Worm (Caenorhabditis elegans) whole organism, mixed stage, embryonic: ENCODE measurements around the gene bbs-4.

Experiments used
- M03D4.4 ChIP-seq: sonication (generic microtip); optimal IDR thresholded peaks from 2 replicates; lab custom pipeline; 2017; ENCODE audit warnings: mild to moderate bottlenecking, missing genetic modification characterization, missing compliant biosample characterization
- bed-3 ChIP-seq: fragments of 200-800 bp; sonication (Bioruptor generic); optimal IDR thresholded peaks from 3 replicates; lab custom pipeline; 2018; ENCODE audit warnings: mild to moderate bottlenecking, missing genetic modification characterization, moderate library complexity, missing compliant biosample characterization
- blmp-1 ChIP-seq: fragments of 150-350 bp; optimal IDR thresholded peaks from 2 replicates; lab custom pipeline; 2014; ENCODE audit warnings: missing biosample characterization, missing genetic modification characterization
- ceh-43 ChIP-seq: fragments of 200-800 bp; sonication (Bioruptor generic); optimal IDR thresholded peaks from 2 replicates; lab custom pipeline; 2018; ENCODE audit warnings: mild to moderate bottlenecking, missing genetic modification characterization, moderate library complexity, missing compliant biosample characterization
- ceh-83 ChIP-seq: fragments of 200-800 bp; sonication (Bioruptor generic); optimal IDR thresholded peaks from 2 replicates; lab custom pipeline; 2018; ENCODE audit warnings: mild to moderate bottlenecking, missing genetic modification characterization, missing compliant biosample characterization
- ces-1 ChIP-seq: fragments of 150-350 bp; optimal IDR thresholded peaks from 2 replicates; lab custom pipeline; 2014; ENCODE audit warnings: missing biosample characterization, missing genetic modification reagents, missing genetic modification characterization
- cnd-1 ChIP-seq: fragments of 200-800 bp; sonication (Bioruptor generic); optimal IDR thresholded peaks from 2 replicates; lab custom pipeline; 2018; ENCODE audit warnings: mild to moderate bottlenecking, missing genetic modification characterization, missing compliant biosample characterization
- drap-1 ChIP-seq: fragments of 200-800 bp; sonication (Bioruptor generic); optimal IDR thresholded peaks from 3 replicates; lab custom pipeline; 2018; ENCODE audit warnings: mild to moderate bottlenecking, missing genetic modification characterization, missing compliant biosample characterization
- elt-3 ChIP-seq: fragments of 150-350 bp; optimal IDR thresholded peaks from 2 replicates; lab custom pipeline; 2014; ENCODE audit warnings: missing biosample characterization, missing genetic modification characterization
- flh-1 ChIP-seq: fragments of 200-800 bp; sonication (Bioruptor generic); optimal IDR thresholded peaks from 2 replicates; lab custom pipeline; 2018; ENCODE audit warnings: mild to moderate bottlenecking, missing genetic modification characterization, moderate library complexity, missing compliant biosample characterization
- ham-2 ChIP-seq: fragments of 200-800 bp; sonication (Bioruptor generic); optimal IDR thresholded peaks from 2 replicates; lab custom pipeline; 2018; ENCODE audit warnings: mild to moderate bottlenecking, missing genetic modification characterization, missing compliant biosample characterization
- lin-13 ChIP-seq: fragments of 150-350 bp; optimal IDR thresholded peaks from 2 replicates; lab custom pipeline; 2014; ENCODE audit warnings: missing biosample characterization, missing genetic modification characterization
- lin-32 ChIP-seq: fragments of 200-800 bp; sonication (Bioruptor generic); optimal IDR thresholded peaks from 2 replicates; lab custom pipeline; 2018; ENCODE audit warnings: mild to moderate bottlenecking, missing genetic modification characterization, missing compliant biosample characterization
- lsy-2 ChIP-seq: fragments of 150-350 bp; optimal IDR thresholded peaks from 2 replicates; lab custom pipeline; 2014; ENCODE audit warnings: missing biosample characterization, missing genetic modification characterization
- mab-5 ChIP-seq: fragments of 150-350 bp; optimal IDR thresholded peaks from 2 replicates; lab custom pipeline; 2014; ENCODE audit warnings: missing biosample characterization, missing genetic modification characterization
- mep-1 ChIP-seq: fragments of 150-350 bp; optimal IDR thresholded peaks from 2 replicates; lab custom pipeline; 2017; ENCODE audit warnings: missing biosample characterization, missing genetic modification reagents, missing genetic modification characterization, inconsistent platforms
- mls-2 ChIP-seq: sonication (generic microtip); optimal IDR thresholded peaks from 2 replicates; lab custom pipeline; 2016; ENCODE audit warnings: mild to moderate bottlenecking, missing genetic modification characterization, moderate library complexity, missing compliant biosample characterization
- nhr-12 ChIP-seq: fragments of 150-350 bp; optimal IDR thresholded peaks from 2 replicates; lab custom pipeline; 2014; ENCODE audit warnings: missing biosample characterization, missing genetic modification characterization
- nhr-237 ChIP-seq: fragments of 150-350 bp; optimal IDR thresholded peaks from 2 replicates; lab custom pipeline; 2014; ENCODE audit warnings: missing biosample characterization, missing genetic modification characterization
- nhr-28 ChIP-seq: fragments of 150-350 bp; optimal IDR thresholded peaks from 2 replicates; lab custom pipeline; 2014; ENCODE audit warnings: missing biosample characterization, missing genetic modification characterization
- nhr-76 ChIP-seq: sonication (generic microtip); optimal IDR thresholded peaks from 2 replicates; lab custom pipeline; 2017; ENCODE audit warnings: missing biosample characterization, missing genetic modification characterization
- pha-4 ChIP-seq: fragments of 150-350 bp; optimal IDR thresholded peaks from 2 replicates; lab custom pipeline; 2018; ENCODE audit warnings: missing biosample characterization, missing genetic modification reagents, missing genetic modification characterization
- sem-2 ChIP-seq: fragments of 200-800 bp; sonication (Bioruptor generic); optimal IDR thresholded peaks from 2 replicates; lab custom pipeline; 2018; ENCODE audit warnings: mild to moderate bottlenecking, missing genetic modification characterization, missing compliant biosample characterization
- snpc-4 ChIP-seq: fragments of 150-350 bp; optimal IDR thresholded peaks from 2 replicates; lab custom pipeline; 2014; ENCODE audit warnings: missing biosample characterization, missing genetic modification characterization
- sptf-1 ChIP-seq: sonication (generic microtip); optimal IDR thresholded peaks from 2 replicates; lab custom pipeline; 2017; ENCODE audit warnings: mild to moderate bottlenecking, missing genetic modification characterization, moderate library complexity, missing compliant biosample characterization
- tbx-8 ChIP-seq: fragments of 200-800 bp; sonication (Bioruptor generic); optimal IDR thresholded peaks from 2 replicates; lab custom pipeline; 2018; ENCODE audit warnings: mild to moderate bottlenecking, missing genetic modification characterization, moderate library complexity, missing compliant biosample characterization
- unc-120 ChIP-seq: sonication (generic microtip); optimal IDR thresholded peaks from 2 replicates; lab custom pipeline; 2017; ENCODE audit warnings: missing genetic modification characterization, missing compliant biosample characterization; ENCODE audit not compliant: poor library complexity, severe bottlenecking
- unc-39 ChIP-seq: fragments of 150-350 bp; optimal IDR thresholded peaks from 2 replicates; lab custom pipeline; 2014; ENCODE audit warnings: missing biosample characterization, missing genetic modification characterization
- unc-62 ChIP-seq: fragments of 150-350 bp; optimal IDR thresholded peaks from 2 replicates; lab custom pipeline; 2014; ENCODE audit warnings: missing biosample characterization, missing genetic modification reagents, missing genetic modification characterization
- ztf-11 ChIP-seq: fragments of 150-350 bp; optimal IDR thresholded peaks from 2 replicates; lab custom pipeline; 2014; ENCODE audit warnings: missing biosample characterization, missing genetic modification characterization

bbs-4 gene

DNA sequence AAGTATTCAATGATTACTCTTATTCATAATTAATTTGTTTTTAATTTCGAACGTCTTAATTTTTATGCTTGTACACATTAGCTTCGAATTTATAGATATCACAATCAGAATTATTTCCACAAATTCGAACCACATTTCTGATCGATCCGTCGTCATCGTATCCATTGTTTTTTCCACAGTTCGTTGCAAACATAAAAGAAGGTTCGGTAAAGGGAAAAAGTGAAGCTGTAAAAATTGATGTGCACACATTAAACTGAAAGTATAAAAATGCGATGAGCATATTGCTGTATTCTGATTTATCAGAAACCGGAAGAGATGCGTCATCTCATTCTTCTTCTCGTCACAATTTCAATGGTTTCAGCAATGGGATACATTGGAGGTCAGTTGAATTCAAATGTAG is 15.0 kb downstream of the bbs-4 start, which contains the start of gene C48B4.12:
Gene C48B4.12 (plus strand): TSS at position 301 of the 400 bp plus-strand sequence.
- no peak for TF ChIP-seq flh-1 (GFP tag; lab: Kevin White, UChicago)
- TF ChIP-seq tbx-8 = no peak
- TF ChIP-seq M03D4.4 (tag; lab: Kevin White, UChicago) = no peak
- TF ChIP-seq ceh-83 = no peak
- no peak for TF ChIP-seq pha-4
- no peak for TF ChIP-seq sem-2 (GFP tag; lab: Kevin White, UChicago)
- TF ChIP-seq mls-2 (tag; lab: Kevin White, UChicago) = no peak
- no peak for TF ChIP-seq ceh-43 (GFP tag; lab: Kevin White, UChicago)
- no peak for TF ChIP-seq snpc-4 (tag; lab: Kevin White, UChicago)
- TF ChIP-seq lin-13 (tag; lab: Kevin White, UChicago) = no peak
- no peak for TF ChIP-seq sptf-1 (tag; lab: Kevin White, UChicago)
- no peak for TF ChIP-seq lsy-2 (tag; lab: Kevin White, UChicago)
- TF ChIP-seq nhr-237 (tag; lab: Kevin White, UChicago) = no peak
- TF ChIP-seq nhr-28 (tag; lab: Kevin White, UChicago) = no peak
- TF ChIP-seq unc-62 = no peak

DNA sequence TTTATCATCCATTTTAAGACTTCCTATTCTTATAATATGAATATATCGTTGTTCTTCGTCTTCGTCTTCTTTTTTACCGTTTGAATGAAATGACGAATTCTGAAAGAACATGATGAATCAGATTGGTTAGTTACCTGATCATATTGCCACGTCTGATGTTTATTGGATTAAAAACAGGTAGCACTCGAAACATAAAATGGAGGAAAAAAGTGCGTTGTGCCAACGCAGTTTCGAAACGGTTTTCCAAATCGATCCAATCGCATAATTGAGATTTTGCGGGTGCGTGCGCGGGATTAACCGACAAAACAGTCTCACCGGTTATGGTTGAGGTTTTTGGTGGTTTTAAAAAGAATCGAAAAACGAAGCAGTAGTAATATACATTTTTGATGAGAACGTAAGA is 16.4 kb downstream of the bbs-4 start, which contains the start of gene rom-2:
Gene rom-2 (minus strand): TSS at position 101 of the 400 bp plus-strand sequence.
- no peak for TF ChIP-seq mab-5 (tag; lab: Kevin White, UChicago)
- no peak for TF ChIP-seq blmp-1
- no peak for TF ChIP-seq M03D4.4 (tag; lab: Kevin White, UChicago)
- TF ChIP-seq, all 35 proteins: peak for 0

DNA sequence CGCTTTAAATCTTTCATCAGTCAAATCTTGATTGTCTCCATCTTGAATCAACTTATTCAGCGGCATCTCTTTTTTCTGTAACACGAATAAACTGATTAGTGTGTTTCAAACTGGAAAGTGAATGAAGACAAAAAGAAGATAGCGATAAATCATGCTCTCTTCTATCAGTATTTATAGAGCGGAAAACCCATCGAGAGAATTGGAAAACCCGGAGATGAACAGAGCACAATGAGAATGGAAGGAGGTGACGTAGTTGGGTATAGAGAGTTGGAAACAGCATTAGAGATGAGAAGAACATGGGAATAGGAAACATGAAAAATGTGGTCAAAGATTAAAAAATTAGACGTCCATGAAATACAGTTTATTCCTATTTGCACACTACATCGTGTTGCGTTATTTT is 19.9 kb downstream of the bbs-4 start, which contains the start of gene acox-1.5:
Gene acox-1.5 (minus strand): TSS at position 75 of the 400 bp plus-strand sequence.
- no peak for TF ChIP-seq cnd-1 (tag; lab: Kevin White, UChicago)
- TF ChIP-seq bed-3 (GFP tag; lab: Kevin White, UChicago) = no peak
- TF ChIP-seq ces-1 (GFP tag; lab: Kevin White, UChicago) = no peak
- TF ChIP-seq lin-13 (tag; lab: Kevin White, UChicago) = no peak
- TF ChIP-seq mep-1 (tag; lab: Kevin White, UChicago) = no peak
- no peak for TF ChIP-seq drap-1
- TF ChIP-seq, all 35 proteins: peak for 0

DNA sequence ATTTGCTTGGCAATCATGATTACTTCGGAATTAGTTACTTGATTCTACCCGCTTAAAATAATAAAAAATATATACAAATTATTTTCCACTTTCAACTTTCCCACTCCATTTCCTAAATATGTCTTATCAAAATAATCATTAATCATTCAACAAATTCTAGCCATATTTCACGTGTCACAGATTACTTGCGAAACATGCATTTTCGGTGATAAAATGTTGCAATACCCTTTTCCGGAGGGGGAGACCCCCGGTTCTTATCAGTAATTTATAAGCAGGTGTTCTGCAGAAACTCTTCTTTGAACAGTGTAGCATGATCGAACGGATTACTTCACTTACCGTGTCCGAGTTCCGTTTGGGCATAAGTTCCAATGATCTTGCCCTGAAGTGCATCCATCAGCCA is 21.8 kb downstream of the bbs-4 start:
- TF ChIP-seq mep-1 (tag; lab: Kevin White, UChicago) = no peak
- TF ChIP-seq lin-32 (GFP tag; lab: Kevin White, UChicago) = no peak
- no peak for TF ChIP-seq bed-3 (GFP tag; lab: Kevin White, UChicago)
- TF ChIP-seq sem-2 (GFP tag; lab: Kevin White, UChicago) = no peak
- no peak for TF ChIP-seq nhr-76 (tag; lab: Kevin White, UChicago)
- no peak for TF ChIP-seq drap-1
- no peak for TF ChIP-seq unc-62
- no peak for TF ChIP-seq nhr-237 (tag; lab: Kevin White, UChicago)
- TF ChIP-seq flh-1 (GFP tag; lab: Kevin White, UChicago) = no peak
- TF ChIP-seq ceh-83 = no peak
- TF ChIP-seq nhr-12 (tag; lab: Kevin White, UChicago) = no peak
- TF ChIP-seq unc-120 (tag; lab: Kevin White, UChicago) = no peak

DNA sequence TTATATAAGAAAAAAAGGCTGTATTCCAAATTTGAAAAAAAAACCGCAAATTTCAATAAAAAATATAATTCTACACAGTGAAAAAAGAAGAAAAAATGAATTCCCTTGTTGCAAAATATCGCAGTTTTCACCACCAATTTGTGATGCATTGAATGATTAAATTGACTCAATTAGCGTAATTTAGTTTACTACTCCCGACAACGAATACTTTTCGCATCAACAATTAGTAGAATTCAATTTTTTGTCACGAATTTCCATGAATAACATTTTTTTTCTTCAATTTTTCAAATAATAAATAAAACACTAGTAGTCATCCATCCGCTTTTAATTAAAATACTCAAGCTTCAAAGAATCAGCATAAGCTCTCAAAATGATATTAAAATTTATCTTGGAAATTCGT is 26.7 kb downstream of the bbs-4 start:
- TF ChIP-seq flh-1 (GFP tag; lab: Kevin White, UChicago) = no peak
- TF ChIP-seq ceh-83 = no peak
- TF ChIP-seq ces-1 (GFP tag; lab: Kevin White, UChicago) = peak; percentile 98

DNA sequence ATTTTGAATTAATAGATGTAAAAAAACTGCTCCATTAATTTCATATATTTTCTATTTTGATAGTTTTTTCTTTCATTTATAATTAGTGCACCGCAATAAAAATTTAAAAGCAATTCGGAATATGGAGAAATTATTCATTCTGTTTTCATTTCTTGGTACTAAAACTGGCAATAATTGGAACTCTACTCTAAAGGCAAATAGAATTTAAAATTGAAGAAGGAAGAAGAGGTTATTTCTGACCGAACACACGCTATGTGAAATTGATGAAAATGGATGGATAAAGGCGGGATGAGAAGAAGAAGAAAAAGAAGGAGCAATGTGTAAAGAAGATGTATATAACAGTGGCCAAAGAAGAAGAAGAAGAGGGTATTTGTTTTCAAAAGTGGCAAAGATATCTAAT is 28.8 kb downstream of the bbs-4 start:
- TF ChIP-seq nhr-28 (tag; lab: Kevin White, UChicago) (no peak), ces-1 (GFP tag; lab: Kevin White, UChicago) (peak; percentile 89)

DNA sequence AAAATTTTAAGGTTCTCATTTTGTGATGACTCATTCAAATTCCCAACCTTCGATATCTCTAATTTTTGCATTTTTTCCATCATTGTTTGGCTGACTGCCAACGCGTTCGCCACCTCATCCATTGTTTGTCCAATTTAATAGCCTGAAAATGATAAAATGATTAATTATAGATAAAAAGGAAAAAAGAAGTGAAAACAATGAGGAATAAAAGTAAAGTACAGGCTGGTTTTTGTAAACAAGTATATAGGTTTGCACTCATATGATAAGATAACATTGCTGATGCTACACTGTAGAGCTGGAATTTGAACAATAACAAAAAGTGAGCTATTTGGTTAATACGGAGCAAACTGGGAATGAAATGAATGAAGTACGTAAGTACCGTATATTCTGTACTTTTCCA is 29.8 kb downstream of the bbs-4 start, which contains the start of gene C48B4.3:
Gene C48B4.3 (minus strand): TSS at position 149 of the 400 bp plus-strand sequence.
- TF ChIP-seq sem-2 (GFP tag; lab: Kevin White, UChicago) (no peak), mep-1 (tag; lab: Kevin White, UChicago) (no peak), ztf-11 (tag; lab: Kevin White, UChicago) (no peak), pha-4 (no peak), elt-3 (no peak), nhr-28 (tag; lab: Kevin White, UChicago) (no peak), ces-1 (GFP tag; lab: Kevin White, UChicago) (no peak), mab-5 (tag; lab: Kevin White, UChicago) (no peak), ceh-43 (GFP tag; lab: Kevin White, UChicago) (no peak), ham-2 (GFP tag; lab: Kevin White, UChicago) (no peak), sptf-1 (tag; lab: Kevin White, UChicago) (no peak), unc-39 (no peak)
